Fruit fly (Drosophila melanogaster) whole organism, prepupa: Measurements from ENCODE around the gene mxc.

Experiments used
- CG10631 ChIP-seq: fragments of 200-800 bp; sonication (Bioruptor generic); optimal IDR thresholded peaks from 2 replicates; lab custom pipeline; 2016; ENCODE audit warnings: missing biosample characterization, missing genetic modification characterization
- CG1621 ChIP-seq: fragments of 200-800 bp; sonication (Bioruptor generic); optimal IDR thresholded peaks from 3 replicates; lab custom pipeline; 2018; ENCODE audit warnings: missing biosample characterization, mild to moderate bottlenecking, missing genetic modification characterization
- CG3032 ChIP-seq: fragments of 200-800 bp; optimal IDR thresholded peaks from 2 replicates; lab custom pipeline; 2019; ENCODE audit warnings: missing biosample characterization, mild to moderate bottlenecking, missing genetic modification characterization, moderate library complexity
- CG6276 ChIP-seq: fragments of 200-800 bp; sonication (Bioruptor generic); optimal IDR thresholded peaks from 2 replicates; lab custom pipeline; 2017; ENCODE audit warnings: missing biosample characterization, mild to moderate bottlenecking, missing genetic modification characterization
- CG6808 ChIP-seq: fragments of 200-800 bp; sonication (Bioruptor generic); optimal IDR thresholded peaks from 3 replicates; lab custom pipeline; 2017; ENCODE audit warnings: missing biosample characterization, missing genetic modification characterization, mild to moderate bottlenecking, moderate library complexity, missing genetic modification reagents
- CG8319 ChIP-seq: fragments of 200-800 bp; sonication (Bioruptor generic); optimal IDR thresholded peaks from 3 replicates; lab custom pipeline; 2016; ENCODE audit warnings: missing biosample characterization, missing genetic modification characterization
- Eip93F ChIP-seq: fragments of 200-800 bp; sonication (Bioruptor generic); optimal IDR thresholded peaks from 2 replicates; lab custom pipeline; 2016; ENCODE audit warnings: missing biosample characterization, mild to moderate bottlenecking, missing genetic modification characterization
- Sox14 ChIP-seq: fragments of 200-800 bp; sonication (Bioruptor generic); optimal IDR thresholded peaks from 3 replicates; lab custom pipeline; 2016; ENCODE audit warnings: missing biosample characterization, missing genetic modification characterization
- Sox15 ChIP-seq: fragments of 200-800 bp; sonication (Bioruptor generic); optimal IDR thresholded peaks from 3 replicates; lab custom pipeline; 2016; ENCODE audit warnings: missing biosample characterization, missing genetic modification characterization
- fd59A ChIP-seq: fragments of 200-800 bp; sonication (Bioruptor generic); optimal IDR thresholded peaks from 2 replicates; lab custom pipeline; 2017; ENCODE audit warnings: missing biosample characterization, mild to moderate bottlenecking, missing genetic modification characterization, missing genetic modification reagents
- fkh ChIP-seq: fragments of 200-800 bp; sonication (Bioruptor generic); optimal IDR thresholded peaks from 3 replicates; lab custom pipeline; 2017; ENCODE audit warnings: missing biosample characterization, mild to moderate bottlenecking, missing genetic modification characterization, moderate library complexity
- lz ChIP-seq: fragments of 200-800 bp; sonication (Bioruptor generic); optimal IDR thresholded peaks from 3 replicates; lab custom pipeline; 2016; ENCODE audit warnings: missing biosample characterization, missing genetic modification characterization
- pdm3 ChIP-seq: fragments of 200-800 bp; sonication (Bioruptor generic); optimal IDR thresholded peaks from 3 replicates; lab custom pipeline; 2016; ENCODE audit warnings: missing biosample characterization, missing genetic modification characterization

DNA sequence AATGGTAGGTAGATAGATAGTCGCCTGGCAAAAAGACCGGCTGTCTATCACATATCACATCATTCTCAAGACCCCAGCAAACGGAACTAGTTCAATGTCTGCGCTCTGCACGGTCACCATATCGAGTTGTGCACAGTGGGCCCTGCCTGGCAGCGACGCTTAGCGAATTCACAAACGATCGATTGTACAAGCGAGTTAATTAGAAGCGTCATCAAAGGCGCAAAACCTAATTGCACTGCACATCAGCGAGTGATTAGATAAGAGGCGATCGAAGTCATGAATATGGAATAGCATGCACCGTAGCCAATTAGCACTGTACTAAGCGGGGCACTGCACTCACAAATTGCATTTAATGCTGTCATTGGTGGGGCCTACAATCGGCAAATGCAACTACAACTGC lies 22.8 kb downstream of the mxc start:
- no peak for TF ChIP-seq lz (GFP tag; lab: Kevin White, UChicago)
- TF ChIP-seq Sox14 (GFP tag; lab: Kevin White, UChicago) = no peak
- no peak for TF ChIP-seq fkh
- TF ChIP-seq pdm3 (GFP tag; lab: Kevin White, UChicago) = peak; percentile 29
- TF ChIP-seq Eip93F = no peak
- TF ChIP-seq CG6808 (GFP tag; lab: Kevin White, UChicago) = no peak
- no peak for TF ChIP-seq fd59A (GFP tag; lab: Kevin White, UChicago)
- no peak for TF ChIP-seq CG3032 (tag; lab: Kevin White, UChicago)
- TF ChIP-seq Sox15 (GFP tag; lab: Kevin White, UChicago) = no peak
- TF ChIP-seq CG6276 = peak; percentile 32
- TF ChIP-seq CG1621 (tag; lab: Kevin White, UChicago) = no peak
- TF ChIP-seq CG8319 (GFP tag; lab: Kevin White, UChicago) = no peak
- TF ChIP-seq CG10631 (GFP tag; lab: Kevin White, UChicago) = no peak
